Worm (Caenorhabditis elegans) whole organism, L1 larva: ENCODE data around the gene ZK121.2.
A peak's percentile ranks its signal among the peaks of the same experiment; 100 is the strongest.

ENCODE experiments used
- dpl-1 ChIP-seq, 3 experiments: fragments of 150-350 bp in 2 of 3; sonication (generic microtip) in 1 of 3; optimal IDR thresholded peaks; 2 replicates each; lab custom pipeline; 2014 to 2017; ENCODE audit warnings: missing biosample characterization in 3 of 3, missing genetic modification characterization in 3 of 3, missing genetic modification reagents in 3 of 3
- mdl-1 ChIP-seq, 2 experiments: fragments of 150-350 bp; optimal IDR thresholded peaks; 2 replicates each; lab custom pipeline; 2014 to 2017; ENCODE audit warnings: missing biosample characterization in 2 of 2, missing genetic modification characterization in 2 of 2, inconsistent platforms in 1 of 2
- zag-1 ChIP-seq: fragments of 150-350 bp; optimal IDR thresholded peaks from 2 replicates; lab custom pipeline; 2014; ENCODE audit warnings: missing biosample characterization, missing genetic modification characterization

DNA sequence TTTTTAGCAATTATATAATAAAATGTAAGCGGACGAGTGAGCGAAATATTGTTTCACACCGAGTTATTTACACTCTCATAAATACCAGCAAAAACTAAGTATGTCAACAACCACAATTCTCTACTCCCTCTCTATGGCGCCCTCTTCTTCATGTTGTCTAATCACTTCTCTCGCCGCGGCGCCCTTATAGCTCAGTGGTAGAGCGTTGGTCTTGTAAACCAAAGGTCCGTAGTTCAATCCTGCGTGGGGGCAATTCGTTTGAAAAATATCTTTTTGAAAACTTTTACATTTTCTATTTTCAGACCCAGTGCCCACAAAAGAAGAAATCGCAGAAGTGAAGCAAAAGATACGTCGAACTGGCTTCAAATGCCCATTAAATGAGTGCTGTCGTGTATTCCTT is 35.8 kb upstream of the ZK121.2 start:
- no peak for TF ChIP-seq zag-1
- TF ChIP-seq dpl-1 (GFP tag; optimal IDR thresholded peaks at IDR 0.05; lab: Kevin White, UChicago): peak in 2 of 3 experiments; percentile 59 to 69
- peak in 1 of 2 experiments; percentile 45 for TF ChIP-seq mdl-1 (tag; optimal IDR thresholded peaks at IDR 0.05; lab: Kevin White, UChicago)
